Fruit fly (Drosophila melanogaster): ENCODE measurements around the gene ppk30.

Gene ppk30

dm6 chr3R:29696359-29696758 is 27.4 kb downstream of the ppk30 start:
- TF ChIP-seq Dfd (GFP tag; optimal IDR thresholded peaks at IDR 0.05): no peak
- no peak for TF ChIP-seq CrebA (GFP tag; optimal IDR thresholded peaks at IDR 0.05; ENCODE audit: borderline replicate concordance)
- TF ChIP-seq Jra (GFP tag; optimal IDR thresholded peaks at IDR 0.05): no peak
- no peak for TF ChIP-seq OdsH (GFP tag; optimal IDR thresholded peaks at IDR 0.05)
- TF ChIP-seq rgr (GFP tag; optimal IDR thresholded peaks at IDR 0.05): no peak
- TF ChIP-seq Mio (GFP tag; optimal IDR thresholded peaks at IDR 0.05): no peak
- no peak for TF ChIP-seq GATAd (GFP tag; optimal IDR thresholded peaks at IDR 0.05)
- TF ChIP-seq dl (GFP tag; optimal IDR thresholded peaks at IDR 0.05; ENCODE audit: insufficient read depth in 1 of 2, partially characterized antibody in 2 of 2): no peak
- no peak for TF ChIP-seq Sp1 (GFP tag; optimal IDR thresholded peaks at IDR 0.05)
- TF ChIP-seq pan (optimal IDR thresholded peaks at IDR 0.05): no peak
- TF ChIP-seq Dif (GFP tag; optimal IDR thresholded peaks at IDR 0.05; ENCODE audit: partially characterized antibody): no peak
- TF ChIP-seq foxo (GFP tag; optimal IDR thresholded peaks at IDR 0.05): no peak
- TF ChIP-seq dmrt93B (GFP tag; optimal IDR thresholded peaks at IDR 0.05): no peak
- TF ChIP-seq Hr83 (GFP tag; optimal IDR thresholded peaks at IDR 0.05; ENCODE audit: poor library complexity, severe bottlenecking): no peak
- no peak for TF ChIP-seq ey (GFP tag; optimal IDR thresholded peaks at IDR 0.05)
- no peak for TF ChIP-seq Vsx2 (GFP tag; optimal IDR thresholded peaks at IDR 0.05; ENCODE audit: partially characterized antibody)
- no peak for TF ChIP-seq Myc (optimal IDR thresholded peaks at IDR 0.05)
- TF ChIP-seq woc (GFP tag; optimal IDR thresholded peaks at IDR 0.05): no peak

DNA sequence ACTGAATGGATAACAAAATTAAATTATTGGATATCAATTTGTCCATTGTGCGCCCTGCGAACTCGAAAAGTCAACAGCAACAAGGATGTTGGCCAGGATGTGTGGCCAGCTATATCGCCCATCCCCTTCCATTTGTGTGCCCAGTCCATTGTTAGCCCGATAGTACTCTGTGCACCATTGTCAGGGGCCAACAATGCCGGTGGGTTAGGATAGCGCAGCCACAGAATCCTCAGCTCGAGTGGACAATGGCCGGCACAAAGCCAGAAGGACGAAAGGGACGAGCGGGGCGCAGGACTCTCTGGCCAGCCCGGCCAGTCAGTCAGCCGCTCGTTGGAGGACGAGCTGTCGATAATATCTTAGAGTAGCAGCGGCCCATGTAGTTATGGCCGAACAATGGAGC is 28.9 kb downstream of the ppk30 start:
- TF ChIP-seq GATAd (GFP tag; optimal IDR thresholded peaks at IDR 0.05) (no peak), CG9705 (GFP tag; optimal IDR thresholded peaks at IDR 0.05) (no peak), br (GFP tag; optimal IDR thresholded peaks at IDR 0.05) (no peak), h (GFP tag; optimal IDR thresholded peaks at IDR 0.05) (no peak), dl (GFP tag; optimal IDR thresholded peaks at IDR 0.05; ENCODE audit: insufficient read depth in 1 of 2, partially characterized antibody in 2 of 2) (no peak), OdsH (GFP tag; optimal IDR thresholded peaks at IDR 0.05) (no peak), brk (GFP tag; optimal IDR thresholded peaks at IDR 0.05) (no peak), Dfd (GFP tag; optimal IDR thresholded peaks at IDR 0.05) (no peak), CrebA (GFP tag; optimal IDR thresholded peaks at IDR 0.05; ENCODE audit: borderline replicate concordance) (no peak), HLH106 (tag; optimal IDR thresholded peaks at IDR 0.05) (no peak), psq (GFP tag; optimal IDR thresholded peaks at IDR 0.05) (no peak), Mio (GFP tag; optimal IDR thresholded peaks at IDR 0.05) (no peak)

DNA sequence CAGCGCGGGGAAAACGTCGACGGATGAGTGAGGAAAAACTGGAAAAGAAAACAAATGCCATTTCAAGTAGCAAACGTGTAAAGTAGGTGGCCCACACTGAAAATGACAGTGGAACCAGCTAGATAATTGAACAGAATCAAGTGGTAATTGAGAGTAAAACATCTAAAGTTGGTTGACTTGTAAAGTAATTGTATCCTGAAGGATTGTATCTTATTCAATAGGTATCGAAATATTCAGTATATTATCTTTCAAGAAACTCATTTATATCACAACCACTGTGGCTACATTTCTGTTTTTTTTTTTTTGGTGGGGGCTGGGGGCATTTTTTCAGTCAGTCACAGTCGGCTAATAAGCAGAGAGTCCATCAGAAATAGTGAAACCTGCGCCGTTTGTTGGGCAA is 30.3 kb downstream of the ppk30 start:
- no peak for TF ChIP-seq foxo (GFP tag; optimal IDR thresholded peaks at IDR 0.05)
- TF ChIP-seq Hr78 (GFP tag; optimal IDR thresholded peaks at IDR 0.05): no peak
- TF ChIP-seq usp (GFP tag; optimal IDR thresholded peaks at IDR 0.05): no peak
- no peak for TF ChIP-seq brk (GFP tag; optimal IDR thresholded peaks at IDR 0.05)
- no peak for TF ChIP-seq Jra (GFP tag; optimal IDR thresholded peaks at IDR 0.05)
- no peak for TF ChIP-seq OdsH (GFP tag; optimal IDR thresholded peaks at IDR 0.05)
- no peak for TF ChIP-seq fru (GFP tag; optimal IDR thresholded peaks at IDR 0.05)
- no peak for TF ChIP-seq dsf (GFP tag; optimal IDR thresholded peaks at IDR 0.05; ENCODE audit: borderline replicate concordance)
- TF ChIP-seq Rel (GFP tag; optimal IDR thresholded peaks at IDR 0.05): no peak
- no peak for TF ChIP-seq Rel (tag; optimal IDR thresholded peaks at IDR 0.05)
- TF ChIP-seq Dfd (GFP tag; optimal IDR thresholded peaks at IDR 0.05): no peak
- TF ChIP-seq HLH106 (tag; optimal IDR thresholded peaks at IDR 0.05): no peak
- TF ChIP-seq sage (GFP tag; optimal IDR thresholded peaks at IDR 0.05): no peak
- no peak for TF ChIP-seq br (GFP tag; optimal IDR thresholded peaks at IDR 0.05)
- TF ChIP-seq jim (GFP tag; optimal IDR thresholded peaks at IDR 0.05): no peak
- TF ChIP-seq Hnf4 (GFP tag; optimal IDR thresholded peaks at IDR 0.05): no peak

DNA sequence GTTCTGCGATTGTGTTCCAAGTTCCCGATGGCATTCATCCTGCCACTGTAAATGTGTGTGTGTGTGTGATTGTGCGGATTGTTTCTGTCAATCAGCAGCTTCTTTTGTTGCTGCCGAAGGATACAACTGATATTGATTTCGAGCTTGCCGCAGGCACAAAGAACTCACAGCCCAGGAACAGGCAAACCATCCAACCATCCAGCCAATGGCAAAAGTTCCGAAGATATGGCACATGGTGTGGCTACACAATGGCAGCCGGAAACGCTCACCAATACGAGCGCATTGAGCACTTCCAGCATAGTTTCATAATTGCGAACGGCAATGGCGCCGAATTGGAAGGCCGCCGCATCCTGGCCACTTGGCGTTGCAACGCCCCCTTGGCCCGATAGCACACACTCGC is 32.8 kb downstream of the ppk30 start:
- TF ChIP-seq h (GFP tag; optimal IDR thresholded peaks at IDR 0.05): no peak
- TF ChIP-seq lola (GFP tag; optimal IDR thresholded peaks at IDR 0.05): no peak
- no peak for TF ChIP-seq CG32264 (GFP tag; optimal IDR thresholded peaks at IDR 0.05)
- TF ChIP-seq dmrt93B (GFP tag; optimal IDR thresholded peaks at IDR 0.05): no peak
- TF ChIP-seq pan (optimal IDR thresholded peaks at IDR 0.05): no peak
- no peak for TF ChIP-seq CrebA (GFP tag; optimal IDR thresholded peaks at IDR 0.05; ENCODE audit: borderline replicate concordance)
